Fruit fly (Drosophila melanogaster) whole organism, prepupa: ENCODE data around the gene y.

Experiments
- Blimp-1 ChIP-seq: fragments of 200-800 bp; sonication (Bioruptor generic); optimal IDR thresholded peaks from 3 replicates; lab custom pipeline; 2017; ENCODE audit warnings: missing biosample characterization, missing genetic modification characterization, mild to moderate bottlenecking, moderate library complexity, missing genetic modification reagents
- CG6792 ChIP-seq: fragments of 200-800 bp; sonication (Bioruptor generic); optimal IDR thresholded peaks from 3 replicates; lab custom pipeline; 2016; ENCODE audit warnings: missing biosample characterization, missing genetic modification characterization
- Lpt ChIP-seq: fragments of 200-800 bp; sonication (Bioruptor generic); optimal IDR thresholded peaks from 3 replicates; lab custom pipeline; 2016; ENCODE audit warnings: missing biosample characterization, missing genetic modification characterization
- Sox15 ChIP-seq: fragments of 200-800 bp; sonication (Bioruptor generic); optimal IDR thresholded peaks from 3 replicates; lab custom pipeline; 2016; ENCODE audit warnings: missing biosample characterization, missing genetic modification characterization
- eg ChIP-seq: fragments of 200-800 bp; sonication (Bioruptor generic); IDR thresholded peaks from 3 replicates; pipeline ENCODE4 v1.3.6; 2022; ENCODE audit warnings: missing biosample characterization, missing genetic modification characterization

DNA sequence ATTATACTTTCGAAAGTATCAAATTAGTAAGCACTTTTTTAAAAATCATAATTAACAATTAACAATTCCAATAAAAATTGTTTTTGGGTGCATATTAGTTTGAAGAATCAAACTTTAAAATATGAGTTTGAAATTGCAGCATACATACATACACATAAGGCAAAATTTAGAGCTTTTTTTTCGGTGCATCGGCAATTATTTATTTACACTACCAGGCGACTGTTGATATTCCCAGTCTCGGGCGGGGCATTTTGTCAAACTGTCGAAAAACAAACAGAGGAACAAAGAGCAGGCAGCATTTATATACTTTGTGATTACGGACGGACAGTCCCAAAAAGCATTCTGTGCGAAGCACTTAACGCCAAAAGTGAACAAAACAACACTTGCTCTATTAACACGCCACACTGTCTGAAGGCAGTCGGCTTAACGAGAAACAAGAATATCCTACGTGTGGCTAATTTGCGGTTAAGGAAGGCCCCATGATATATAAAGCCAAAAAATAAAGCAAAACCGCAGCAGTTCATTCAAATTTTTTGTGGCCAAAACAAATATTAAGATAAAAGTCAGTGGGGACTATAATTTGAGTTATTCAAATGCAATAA is 5.9 kb downstream of the y start:
- TF ChIP-seq Blimp-1 (GFP tag; lab: Kevin White, UChicago) (no peak), Sox15 (GFP tag; lab: Kevin White, UChicago) (no peak), eg (GFP tag; lab: Robert Waterston, UW) (no peak), Lpt (GFP tag; lab: Kevin White, UChicago) (no peak), CG6792 (GFP tag; lab: Kevin White, UChicago) (no peak)
